Fruit fly (Drosophila melanogaster): Measurements from ENCODE around the gene eIF4E5.

Gene eIF4E5

dm6 chr3L:7935933-7936494 is 41.3 kb downstream of the eIF4E5 start, which contains the start of the genes syd and Srp9:
TSS of gene syd (minus strand) at chr3L:7936120.
TSS of gene Srp9 (plus strand) at chr3L:7936373.
- TF ChIP-seq CG10631 (GFP tag; optimal IDR thresholded peaks at IDR 0.05) (no peak), CG3032 (tag; optimal IDR thresholded peaks at IDR 0.05) (no peak), CG6276 (GFP tag; optimal IDR thresholded peaks at IDR 0.05) (no peak), CG15336 (GFP tag; IDR thresholded peaks at IDR 0.05) (no peak), Eip78C (GFP tag) (no peak), CG6854 (GFP tag; optimal IDR thresholded peaks at IDR 0.05) (peak; percentile 51), salr (GFP tag; optimal IDR thresholded peaks at IDR 0.05) (no peak), dsx (GFP tag; optimal IDR thresholded peaks at IDR 0.05; ENCODE audit: poor library complexity, severe bottlenecking) (no peak), CG8632 (GFP tag; optimal IDR thresholded peaks at IDR 0.05) (no peak), CG31627 (GFP tag; optimal IDR thresholded peaks at IDR 0.05) (no peak), Ets96B (tag; optimal IDR thresholded peaks at IDR 0.05) (no peak), fd85E (GFP tag; optimal IDR thresholded peaks at IDR 0.05) (no peak), svp (GFP tag) (peak; percentile 28), Sox15 (GFP tag; optimal IDR thresholded peaks at IDR 0.05) (no peak), Hr4 (GFP tag; optimal IDR thresholded peaks at IDR 0.05) (no peak), Hr39 (GFP tag; optimal IDR thresholded peaks at IDR 0.05) (no peak), cyc (GFP tag; optimal IDR thresholded peaks at IDR 0.05) (no peak), fd59A (GFP tag; optimal IDR thresholded peaks at IDR 0.05) (no peak), Smox (GFP tag; optimal IDR thresholded peaks at IDR 0.05) (no peak), Met (GFP tag; optimal IDR thresholded peaks at IDR 0.05) (no peak), topi (GFP tag; optimal IDR thresholded peaks at IDR 0.05) (no peak), CG9139 (GFP tag; optimal IDR thresholded peaks at IDR 0.05) (no peak), Sox14 (GFP tag; optimal IDR thresholded peaks at IDR 0.05) (no peak), fkh (GFP tag; optimal IDR thresholded peaks at IDR 0.05) (peak; percentile 7)

dm6 chr3L:7938638-7939037 is 44.0 kb downstream of the eIF4E5 start:
- TF ChIP-seq fkh (GFP tag; optimal IDR thresholded peaks at IDR 0.05) (peak; percentile 67), cyc (GFP tag; optimal IDR thresholded peaks at IDR 0.05) (no peak)

dm6 chr3L:7940558-7941238 is 46.0 kb downstream of the eIF4E5 start:
- TF ChIP-seq CG6854 (GFP tag; optimal IDR thresholded peaks at IDR 0.05), result no peak
- TF ChIP-seq vri (GFP tag; optimal IDR thresholded peaks at IDR 0.05), result peak; percentile 40
- no peak for TF ChIP-seq CG7368 (GFP tag; optimal IDR thresholded peaks at IDR 0.05)

dm6 chr3L:7941514-7941913 is 46.8 kb downstream of the eIF4E5 start:
- TF ChIP-seq fkh (GFP tag; optimal IDR thresholded peaks at IDR 0.05) (peak; percentile 66), acj6 (GFP tag; optimal IDR thresholded peaks at IDR 0.05) (no peak)

dm6 chr3L:7942403-7942952 is 47.8 kb downstream of the eIF4E5 start:
- TF ChIP-seq Blimp-1 (GFP tag; optimal IDR thresholded peaks at IDR 0.05) (no peak), CG32006 (GFP tag; optimal IDR thresholded peaks at IDR 0.05) (no peak), vri (GFP tag; optimal IDR thresholded peaks at IDR 0.05) (peak; percentile 71), CG8119 (GFP tag; IDR thresholded peaks at IDR 0.05) (no peak), svp (GFP tag) (peak; percentile 63), Ets21C (GFP tag; optimal IDR thresholded peaks at IDR 0.05) (no peak), Eip75B (GFP tag; optimal IDR thresholded peaks at IDR 0.05) (no peak), CG6276 (GFP tag; optimal IDR thresholded peaks at IDR 0.05) (no peak)

All from whole organism, prepupa.